Fruit fly (Drosophila melanogaster) whole organism, wandering third instar larva: Measurements from ENCODE around the gene CG13949.

ENCODE experiments used
- Abd-B ChIP-seq: fragments of >200 bp; optimal IDR thresholded peaks from 2 replicates; lab custom pipeline; 2017; ENCODE audit warnings: missing biosample characterization, missing genetic modification characterization
- CG32264 ChIP-seq: fragments of 200-800 bp; sonication (Bioruptor generic); optimal IDR thresholded peaks from 2 replicates; lab custom pipeline; 2016; ENCODE audit warnings: missing biosample characterization, missing genetic modification characterization
- CG9705 ChIP-seq: fragments of 200-800 bp; sonication (Bioruptor generic); optimal IDR thresholded peaks from 2 replicates; lab custom pipeline; 2018; ENCODE audit warnings: missing biosample characterization, mild to moderate bottlenecking, missing genetic modification characterization
- CrebA ChIP-seq: fragments of 200-800 bp; sonication (Bioruptor generic); optimal IDR thresholded peaks from 2 replicates; lab custom pipeline; 2016; ENCODE audit warnings: missing biosample characterization, mild to moderate bottlenecking, missing genetic modification characterization, borderline replicate concordance
- Dfd ChIP-seq: fragments of >200 bp; optimal IDR thresholded peaks from 2 replicates; lab custom pipeline; 2017; ENCODE audit warnings: missing biosample characterization, missing genetic modification characterization
- Dif ChIP-seq: fragments of 200-275, 200-300 bp; sonication (Bioruptor generic); optimal IDR thresholded peaks from 2 replicates; lab custom pipeline; 2018; ENCODE audit warnings: missing biosample characterization, missing genetic modification characterization; ENCODE audit not compliant: partially characterized antibody
- GATAd ChIP-seq: sonication (Bioruptor generic); optimal IDR thresholded peaks from 2 replicates; lab custom pipeline; 2016; ENCODE audit warnings: missing biosample characterization, missing genetic modification characterization
- HLH106 ChIP-seq: fragments of 200-800 bp; optimal IDR thresholded peaks from 3 replicates; lab custom pipeline; 2019; ENCODE audit warnings: missing biosample characterization, mild to moderate bottlenecking, missing genetic modification characterization, moderate library complexity
- Hnf4 ChIP-seq: fragments of 200-800 bp; sonication (Bioruptor generic); optimal IDR thresholded peaks from 2 replicates; lab custom pipeline; 2016; ENCODE audit warnings: missing biosample characterization, mild to moderate bottlenecking, missing genetic modification characterization
- Hr78 ChIP-seq: fragments of >200 bp; optimal IDR thresholded peaks from 2 replicates; lab custom pipeline; 2017; ENCODE audit warnings: missing biosample characterization, missing genetic modification characterization
- Hr83 ChIP-seq: fragments of 200-300 bp; sonication (Bioruptor generic); optimal IDR thresholded peaks from 2 replicates; lab custom pipeline; 2016; ENCODE audit warnings: missing biosample characterization, mild to moderate bottlenecking, missing genetic modification characterization, moderate library complexity; ENCODE audit not compliant: poor library complexity, severe bottlenecking
- Jra ChIP-seq: sonication (Bioruptor generic); optimal IDR thresholded peaks from 2 replicates; lab custom pipeline; 2016; ENCODE audit warnings: missing biosample characterization, missing genetic modification characterization
- Mio ChIP-seq: sonication (Bioruptor generic); optimal IDR thresholded peaks from 2 replicates; lab custom pipeline; 2016; ENCODE audit warnings: missing biosample characterization, missing genetic modification characterization
- Myc ChIP-seq: fragments of >200 bp; optimal IDR thresholded peaks from 2 replicates; lab custom pipeline; 2017
- N ChIP-seq: fragments of >200 bp; optimal IDR thresholded peaks from 2 replicates; lab custom pipeline; 2018; ENCODE audit warnings: missing biosample characterization, missing external identifiers, missing genetic modification characterization
- OdsH ChIP-seq: fragments of 200-800 bp; sonication (Bioruptor generic); optimal IDR thresholded peaks from 2 replicates; lab custom pipeline; 2016; ENCODE audit warnings: missing biosample characterization, mild to moderate bottlenecking, missing genetic modification characterization
- Rel ChIP-seq, 2 experiments: fragments of 200-800 bp; sonication (Bioruptor generic) in 1 of 2; optimal IDR thresholded peaks; 2 replicates in 1 of 2; 3 replicates in 1 of 2; lab custom pipeline; 2016 to 2019; ENCODE audit warnings: mild to moderate bottlenecking in 2 of 2, missing biosample characterization in 2 of 2, missing genetic modification characterization in 2 of 2, moderate library complexity in 1 of 2
- Sp1 ChIP-seq: fragments of 200-800 bp; sonication (Bioruptor generic); optimal IDR thresholded peaks from 3 replicates; lab custom pipeline; 2019; ENCODE audit warnings: missing biosample characterization, mild to moderate bottlenecking, missing genetic modification characterization, moderate library complexity
- Vsx2 ChIP-seq: fragments of 200-300, 225-300 bp; sonication (Bioruptor generic); optimal IDR thresholded peaks from 2 replicates; lab custom pipeline; 2018; ENCODE audit warnings: missing biosample characterization, missing genetic modification characterization; ENCODE audit not compliant: partially characterized antibody
- br ChIP-seq: fragments of 200-800 bp; sonication (Bioruptor generic); optimal IDR thresholded peaks from 2 replicates; lab custom pipeline; 2016; ENCODE audit warnings: missing biosample characterization, missing genetic modification characterization
- brk ChIP-seq: fragments of 200-800 bp; sonication (Bioruptor generic); optimal IDR thresholded peaks from 2 replicates; lab custom pipeline; 2016; ENCODE audit warnings: missing biosample characterization, mild to moderate bottlenecking, missing genetic modification characterization
- dl ChIP-seq, 2 experiments: fragments of 175-275, 200-275 bp in 1 of 2; fragments of 200-275 bp in 1 of 2; sonication (Bioruptor generic); optimal IDR thresholded peaks; lab custom pipeline; 2018; ENCODE audit warnings: mild to moderate bottlenecking in 2 of 2, missing biosample characterization in 2 of 2, missing genetic modification characterization in 2 of 2, moderate library complexity in 2 of 2; ENCODE audit not compliant: partially characterized antibody in 2 of 2, insufficient read depth in 1 of 2
- dmrt93B ChIP-seq: fragments of 200-800 bp; sonication (Bioruptor generic); optimal IDR thresholded peaks from 2 replicates; lab custom pipeline; 2018; ENCODE audit warnings: missing biosample characterization, mild to moderate bottlenecking, missing genetic modification characterization
- dsf ChIP-seq: sonication (Bioruptor generic); optimal IDR thresholded peaks from 2 replicates; lab custom pipeline; 2016; ENCODE audit warnings: missing biosample characterization, missing genetic modification characterization, borderline replicate concordance
- ey ChIP-seq: fragments of 200-800 bp; sonication (Bioruptor generic); optimal IDR thresholded peaks from 2 replicates; lab custom pipeline; 2016; ENCODE audit warnings: missing biosample characterization, missing genetic modification characterization
- foxo ChIP-seq, 2 experiments: fragments of 200-800 bp; sonication (Bioruptor generic); optimal IDR thresholded peaks; 2 replicates in 1 of 2; 3 replicates in 1 of 2; lab custom pipeline; 2016 to 2017; ENCODE audit warnings: missing biosample characterization in 2 of 2, missing genetic modification characterization in 2 of 2
- fru ChIP-seq: fragments of 200-800 bp; sonication (Bioruptor generic); optimal IDR thresholded peaks from 3 replicates; lab custom pipeline; 2016; ENCODE audit warnings: missing biosample characterization, mild to moderate bottlenecking, missing genetic modification characterization
- h ChIP-seq: fragments of 200-800 bp; sonication (Bioruptor generic); optimal IDR thresholded peaks from 3 replicates; lab custom pipeline; 2016; ENCODE audit warnings: missing biosample characterization, mild to moderate bottlenecking, missing genetic modification characterization
- jim ChIP-seq: fragments of 175-275, 200-325 bp; sonication (Bioruptor generic); optimal IDR thresholded peaks from 2 replicates; lab custom pipeline; 2016; ENCODE audit warnings: missing biosample characterization, mild to moderate bottlenecking, missing genetic modification characterization
- lola ChIP-seq: fragments of >200 bp; optimal IDR thresholded peaks from 2 replicates; lab custom pipeline; 2017; ENCODE audit warnings: missing biosample characterization, missing genetic modification characterization
- pan ChIP-seq: fragments of >200 bp; optimal IDR thresholded peaks from 2 replicates; lab custom pipeline; 2017
- psq ChIP-seq: fragments of 200-800 bp; sonication (Bioruptor generic); optimal IDR thresholded peaks from 3 replicates; lab custom pipeline; 2017; ENCODE audit warnings: missing biosample characterization, mild to moderate bottlenecking, missing genetic modification characterization, moderate library complexity
- rgr ChIP-seq: fragments of 200-800 bp; sonication (Bioruptor generic); optimal IDR thresholded peaks from 3 replicates; lab custom pipeline; 2016; ENCODE audit warnings: missing biosample characterization, mild to moderate bottlenecking, missing genetic modification characterization
- sage ChIP-seq: fragments of 200-800 bp; sonication (Bioruptor generic); optimal IDR thresholded peaks from 2 replicates; lab custom pipeline; 2016; ENCODE audit warnings: missing biosample characterization, mild to moderate bottlenecking, missing genetic modification characterization
- sv ChIP-seq: fragments of 200-800 bp; sonication (Bioruptor generic); optimal IDR thresholded peaks from 3 replicates; lab custom pipeline; 2016; ENCODE audit warnings: missing biosample characterization, missing genetic modification characterization
- tai ChIP-seq: sonication (Bioruptor generic); optimal IDR thresholded peaks from 2 replicates; lab custom pipeline; 2016; ENCODE audit warnings: missing biosample characterization, missing genetic modification characterization
- usp ChIP-seq: fragments of >200 bp; optimal IDR thresholded peaks from 2 replicates; lab custom pipeline; 2017; ENCODE audit warnings: missing biosample characterization, missing genetic modification characterization
- woc ChIP-seq: sonication (Bioruptor generic); optimal IDR thresholded peaks from 2 replicates; lab custom pipeline; 2016; ENCODE audit warnings: missing biosample characterization, mild to moderate bottlenecking, missing genetic modification characterization

The CG13949 gene

dm6 chr2L:846167-846868 lies 8.8 kb upstream of the CG13949 start:
- TF ChIP-seq Vsx2 (GFP tag; lab: Kevin White, UChicago) (no peak), br (GFP tag; lab: Kevin White, UChicago) (peak; percentile 63), OdsH (GFP tag; lab: Kevin White, UChicago) (peak; percentile 62), ey (GFP tag; lab: Kevin White, UChicago) (peak; percentile 59), Sp1 (GFP tag; lab: Kevin White, UChicago) (peak; percentile 27), CG32264 (no peak), rgr (peak; percentile 48), jim (no peak), foxo (GFP tag; optimal IDR thresholded peaks at IDR 0.05; lab: Kevin White, UChicago) (peak in 1 of 2 experiments; percentile 57), psq (peak; percentile 44), HLH106 (tag; lab: Kevin White, UChicago) (peak; percentile 30), Hnf4 (GFP tag; lab: Kevin White, UChicago) (peak; percentile 42), woc (GFP tag; lab: Kevin White, UChicago) (peak; percentile 23), GATAd (no peak), h (GFP tag; lab: Kevin White, UChicago) (peak; percentile 30), fru (peak; percentile 52)

dm6 chr2L:847189-847987 lies 7.7 kb upstream of the CG13949 start:
- no peak for TF ChIP-seq Jra
- no peak for TF ChIP-seq pan
- TF ChIP-seq Sp1 (GFP tag; lab: Kevin White, UChicago) = peak; percentile 35
- TF ChIP-seq Myc = no peak
- TF ChIP-seq sage (GFP tag; lab: Kevin White, UChicago) = no peak
- TF ChIP-seq Abd-B = no peak
- no peak for TF ChIP-seq br (GFP tag; lab: Kevin White, UChicago)
- no peak for TF ChIP-seq N (GFP tag; lab: Kevin White, UChicago)
- TF ChIP-seq OdsH (GFP tag; lab: Kevin White, UChicago) = peak; percentile 41
- peak; percentile 42 for TF ChIP-seq rgr
- TF ChIP-seq jim = no peak
- TF ChIP-seq brk (GFP tag; lab: Kevin White, UChicago) = no peak
- no peak for TF ChIP-seq Mio (GFP tag; lab: Kevin White, UChicago)
- no peak for TF ChIP-seq Vsx2 (GFP tag; lab: Kevin White, UChicago)
- peak; percentile 15 for TF ChIP-seq psq
- peak in 1 of 2 experiments; percentile 55 for TF ChIP-seq foxo (GFP tag; optimal IDR thresholded peaks at IDR 0.05; lab: Kevin White, UChicago)
- TF ChIP-seq woc (GFP tag; lab: Kevin White, UChicago) = peak; percentile 36
- peak; percentile 25 for TF ChIP-seq HLH106 (tag; lab: Kevin White, UChicago)
- TF ChIP-seq lola (GFP tag; lab: Kevin White, UChicago) = no peak
- no peak for TF ChIP-seq Rel (GFP tag; optimal IDR thresholded peaks at IDR 0.05; lab: Kevin White, UChicago)
- no peak for TF ChIP-seq Rel (tag; optimal IDR thresholded peaks at IDR 0.05; lab: Kevin White, UChicago)
- TF ChIP-seq Hr83 (GFP tag; lab: Kevin White, UChicago) = no peak
- no peak for TF ChIP-seq Hr78 (GFP tag; lab: Kevin White, UChicago)
- no peak for TF ChIP-seq dsf (GFP tag; lab: Kevin White, UChicago)
- peak; percentile 35 for TF ChIP-seq h (GFP tag; lab: Kevin White, UChicago)
- TF ChIP-seq Dif (GFP tag; lab: Kevin White, UChicago) = no peak
- no peak for TF ChIP-seq CG9705
- no peak for TF ChIP-seq CG32264
- no peak for TF ChIP-seq sv (GFP tag; lab: Kevin White, UChicago)
- no peak for TF ChIP-seq GATAd
- no peak for TF ChIP-seq CrebA (GFP tag; lab: Kevin White, UChicago)
- TF ChIP-seq Dfd (GFP tag; lab: Kevin White, UChicago) = no peak
- TF ChIP-seq tai (GFP tag; lab: Kevin White, UChicago) = no peak
- TF ChIP-seq dl (GFP tag; optimal IDR thresholded peaks at IDR 0.05; lab: Kevin White, UChicago; ENCODE audit: insufficient read depth in 1 of 2, partially characterized antibody in 2 of 2) = no peak
- peak; percentile 25 for TF ChIP-seq dmrt93B (GFP tag; lab: Kevin White, UChicago)
- peak; percentile 42 for TF ChIP-seq ey (GFP tag; lab: Kevin White, UChicago)
- TF ChIP-seq Hnf4 (GFP tag; lab: Kevin White, UChicago) = no peak
- TF ChIP-seq usp (GFP tag; lab: Kevin White, UChicago) = no peak
- TF ChIP-seq fru = peak; percentile 17
